Worm (Caenorhabditis elegans) whole organism, early embryonic: Measurements from ENCODE around the gene M117.1.
"Not testable (repeated sequence)": the region's sequence is repeated elsewhere in the genome, so short reads cannot be mapped to it uniquely, and the experiment has no call there.

ENCODE experiments used
- B0310.2 ChIP-seq: sonication (generic microtip); optimal IDR thresholded peaks from 2 replicates; lab custom pipeline; 2016; ENCODE audit warnings: mild to moderate bottlenecking, missing genetic modification characterization, missing compliant biosample characterization
- F13C5.2 ChIP-seq: sonication (generic microtip); optimal IDR thresholded peaks from 2 replicates; lab custom pipeline; 2017; ENCODE audit warnings: mild to moderate bottlenecking, missing genetic modification characterization, inconsistent platforms, missing compliant biosample characterization
- aly-1 ChIP-seq: sonication (generic microtip); optimal IDR thresholded peaks from 2 replicates; lab custom pipeline; 2016; ENCODE audit warnings: missing genetic modification characterization, missing compliant biosample characterization
- ama-1 ChIP-seq: fragments of 150-350 bp; optimal IDR thresholded peaks from 2 replicates; lab custom pipeline; 2014
- ceh-13 ChIP-seq: fragments of 200-800 bp; sonication (Bioruptor generic); optimal IDR thresholded peaks from 2 replicates; lab custom pipeline; 2018; ENCODE audit warnings: mild to moderate bottlenecking, missing genetic modification characterization, missing compliant biosample characterization
- ceh-36 ChIP-seq: sonication (generic microtip); optimal IDR thresholded peaks from 2 replicates; lab custom pipeline; 2016; ENCODE audit warnings: missing genetic modification characterization, inconsistent platforms, missing compliant biosample characterization
- ets-7 ChIP-seq: sonication (generic microtip); optimal IDR thresholded peaks from 2 replicates; lab custom pipeline; 2016; ENCODE audit warnings: missing genotype, missing genetic modification characterization, missing compliant biosample characterization
- flt-1 ChIP-seq: fragments of 200-800 bp; sonication (Bioruptor generic); IDR thresholded peaks from 2 replicates; pipeline ENCODE4 v1.3.6; 2022; ENCODE audit warnings: missing genetic modification characterization, missing compliant biosample characterization
- hmbx-1 ChIP-seq: sonication (generic microtip); optimal IDR thresholded peaks from 2 replicates; lab custom pipeline; 2016; ENCODE audit warnings: mild to moderate bottlenecking, missing genetic modification characterization, missing compliant biosample characterization
- hmg-4 ChIP-seq: fragments of 200-800 bp; sonication (Bioruptor generic); optimal IDR thresholded peaks from 2 replicates; lab custom pipeline; 2018; ENCODE audit warnings: mild to moderate bottlenecking, missing genetic modification characterization, missing compliant biosample characterization
- hnd-1 ChIP-seq: sonication (generic microtip); optimal IDR thresholded peaks from 2 replicates; lab custom pipeline; 2016; ENCODE audit warnings: missing genetic modification characterization, missing compliant biosample characterization
- pes-1 ChIP-seq: fragments of 200-800 bp; sonication (Bioruptor generic); IDR thresholded peaks from 2 replicates; pipeline ENCODE4 v1.3.6; 2022; ENCODE audit warnings: missing genetic modification reagents, missing genetic modification characterization, missing compliant biosample characterization
- scrt-1 ChIP-seq: fragments of 200-800 bp; sonication (Bioruptor generic); IDR thresholded peaks from 2 replicates; pipeline ENCODE4 v1.3.6; 2022; ENCODE audit warnings: missing genetic modification characterization, missing compliant biosample characterization
- sea-1 ChIP-seq: fragments of 200-800 bp; sonication (Bioruptor generic); conservative IDR thresholded peaks from 2 replicates; pipeline ENCODE4 v1.3.6; 2022; ENCODE audit warnings: missing genetic modification characterization, missing compliant biosample characterization
- tbx-11 ChIP-seq: fragments of 200-800 bp; sonication (Bioruptor generic); IDR thresholded peaks from 2 replicates; pipeline ENCODE4 v1.3.6; 2022; ENCODE audit warnings: missing genetic modification characterization, missing compliant biosample characterization
- tbx-37 ChIP-seq: fragments of 200-800 bp; sonication (Bioruptor generic); conservative IDR thresholded peaks from 2 replicates; pipeline ENCODE4 v1.3.6; 2022; ENCODE audit warnings: missing genetic modification reagents, missing genetic modification characterization, missing compliant biosample characterization
- tra-4 ChIP-seq: sonication (generic microtip); optimal IDR thresholded peaks from 2 replicates; lab custom pipeline; 2017; ENCODE audit warnings: missing genetic modification characterization, missing compliant biosample characterization

M117.1 gene

DNA sequence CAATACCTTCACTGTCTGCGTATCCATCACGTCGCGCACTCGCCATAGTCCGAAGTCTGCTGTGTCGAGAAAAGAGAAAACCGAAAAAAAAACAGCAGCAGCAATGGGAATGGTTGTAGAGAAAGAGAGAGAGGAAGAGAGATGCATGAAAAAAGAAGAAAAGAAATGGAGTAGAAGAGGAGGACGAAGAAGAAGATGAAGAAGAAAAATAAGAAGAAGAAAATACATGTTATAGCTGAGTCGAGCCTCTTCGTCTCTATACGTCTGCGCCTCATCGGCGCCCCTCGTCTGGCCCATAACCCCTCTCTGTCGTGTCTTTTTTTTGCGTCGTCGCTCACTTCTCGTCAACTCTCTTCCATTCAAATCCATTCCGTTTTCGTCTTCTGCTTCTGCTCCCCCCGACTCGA is 4.3 kb upstream of the M117.1 start:
- no peak for TF ChIP-seq pes-1 (GFP tag; lab: Robert Waterston, UW)
- TF ChIP-seq F13C5.2 (tag; lab: Kevin White, UChicago), result peak; percentile 27

DNA sequence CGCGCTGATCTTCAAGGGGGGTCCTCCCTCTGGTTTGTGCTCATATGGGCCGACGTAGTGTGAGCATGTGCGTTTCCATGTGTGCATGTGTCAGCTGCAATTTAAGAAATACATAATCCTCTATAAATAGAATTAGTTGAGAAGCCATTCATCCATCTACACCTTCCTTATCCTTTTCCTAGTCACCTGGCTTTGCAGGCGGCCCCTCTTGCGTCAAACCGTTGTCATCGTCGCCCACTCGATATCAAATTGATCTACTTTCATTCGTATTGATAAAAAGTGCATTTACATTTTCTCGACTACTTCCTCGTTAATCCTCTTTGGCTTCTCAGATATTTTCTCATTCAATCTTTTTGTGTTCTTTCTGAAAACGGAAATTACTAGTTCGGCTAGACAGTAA is 2.0 kb upstream of the M117.1 start:
- no peak for TF ChIP-seq F13C5.2 (tag; lab: Kevin White, UChicago)
- no peak for TF ChIP-seq B0310.2 (tag; lab: Kevin White, UChicago)
- no peak for TF ChIP-seq tra-4 (tag; lab: Kevin White, UChicago)
- no peak for TF ChIP-seq hmbx-1
- no peak for TF ChIP-seq aly-1 (tag; lab: Kevin White, UChicago)
- no peak for TF ChIP-seq scrt-1 (GFP tag; lab: Robert Waterston, UW)
- no peak for TF ChIP-seq ceh-36
- TF ChIP-seq ama-1 (lab: Kevin White, UChicago), result no peak
- TF ChIP-seq tbx-11 (GFP tag; lab: Robert Waterston, UW), result no peak
- no peak for TF ChIP-seq ceh-13

- TF ChIP-seq ama-1 (lab: Kevin White, UChicago) (peak; percentile 41), ceh-13 (no peak), aly-1 (tag; lab: Kevin White, UChicago) (no peak)
These were observed 6.2 kb downstream of the M117.1 start for ce11 chrIV:11820067-11820913.

ce11 chrIV:11821591-11822361 is 7.7 kb downstream of the M117.1 start, which contains the start of the genes par-5 and M117.3:
Gene par-5, minus strand, starts transcription at chrIV:11821924.
Gene M117.3, plus strand, starts transcription at chrIV:11822206.
- TF ChIP-seq tbx-11 (GFP tag; lab: Robert Waterston, UW) (peak; percentile 17; the same call in 1 of the 2 replicates), tbx-37 (GFP tag; lab: Robert Waterston, UW) (no peak), F13C5.2 (tag; lab: Kevin White, UChicago) (peak; percentile 52)

DNA sequence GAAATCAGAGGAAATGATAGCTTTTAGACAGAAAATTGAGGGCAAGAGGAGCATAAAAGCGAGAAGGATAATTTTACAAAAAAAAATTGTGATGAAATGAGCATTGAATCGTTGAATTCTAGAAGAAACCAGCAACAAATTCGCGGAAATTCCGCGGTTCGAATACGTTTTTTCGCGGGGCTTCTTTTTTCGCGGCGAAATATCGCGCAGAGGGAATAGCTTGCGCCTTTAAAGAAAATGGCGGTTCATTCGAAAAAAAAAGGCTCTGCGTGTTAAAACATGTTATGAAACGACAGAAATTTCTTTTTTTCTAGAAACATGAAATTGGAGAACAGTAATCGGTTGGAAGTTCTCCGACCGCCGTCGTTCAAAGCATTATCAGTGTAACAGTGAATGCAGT is 8.4 kb downstream of the M117.1 start:
- no peak for TF ChIP-seq hmg-4 (GFP tag; lab: Kevin White, UChicago)
- TF ChIP-seq pes-1 (GFP tag; lab: Robert Waterston, UW), result 0 out of 2 replicates have a peak, but pooled peaks have one; percentile 15
- TF ChIP-seq B0310.2 (tag; lab: Kevin White, UChicago), result no peak
- no peak for TF ChIP-seq ets-7 (tag; lab: Kevin White, UChicago)

ce11 chrIV:11828012-11828411 is 14.0 kb downstream of the M117.1 start, which contains the start of gene M117.6:
Gene M117.6, minus strand, starts transcription at chrIV:11828112.
- not testable (repeated sequence) for TF ChIP-seq ets-7 (tag; lab: Kevin White, UChicago); sea-1 (GFP tag; lab: Robert Waterston, UW); ama-1 (lab: Kevin White, UChicago)

DNA sequence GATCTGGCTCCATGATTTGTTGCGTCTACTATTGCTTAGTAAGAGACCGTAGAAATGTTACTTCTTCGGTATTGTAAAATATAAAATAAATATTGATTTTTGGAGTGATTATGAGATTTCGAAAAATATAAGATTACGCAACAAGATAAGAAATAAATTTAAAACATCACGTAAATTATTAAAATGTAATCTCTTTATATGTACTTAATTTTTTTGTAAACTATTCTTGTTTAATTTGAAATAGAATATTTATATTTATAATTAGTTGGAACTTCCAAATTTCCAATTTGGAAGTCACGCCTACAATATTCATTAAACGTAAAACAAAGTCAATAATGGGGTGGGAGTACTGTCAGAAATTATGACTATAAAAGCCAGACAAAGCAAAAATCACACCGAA is 19.4 kb downstream of the M117.1 start, which contains the start of gene M117.4:
Gene M117.4 (minus strand): TSS at position 101 of the 400 bp plus-strand sequence.
- no peak for TF ChIP-seq tbx-37 (GFP tag; lab: Robert Waterston, UW)
- no peak for TF ChIP-seq ceh-13
- TF ChIP-seq tbx-11 (GFP tag; lab: Robert Waterston, UW), result no peak
- TF ChIP-seq B0310.2 (tag; lab: Kevin White, UChicago), result no peak
- TF ChIP-seq F13C5.2 (tag; lab: Kevin White, UChicago), result no peak
- no peak for TF ChIP-seq ets-7 (tag; lab: Kevin White, UChicago)
- TF ChIP-seq flt-1 (GFP tag; lab: Robert Waterston, UW), result no peak
- TF ChIP-seq scrt-1 (GFP tag; lab: Robert Waterston, UW), result no peak
- TF ChIP-seq aly-1 (tag; lab: Kevin White, UChicago), result no peak
- TF ChIP-seq tra-4 (tag; lab: Kevin White, UChicago), result no peak
- TF ChIP-seq pes-1 (GFP tag; lab: Robert Waterston, UW), result no peak
- TF ChIP-seq hnd-1 (tag; lab: Kevin White, UChicago), result no peak
- TF ChIP-seq ama-1 (lab: Kevin White, UChicago), result no peak
- TF ChIP-seq ceh-36, result no peak
- TF ChIP-seq hmg-4 (GFP tag; lab: Kevin White, UChicago), result no peak
- no peak for TF ChIP-seq sea-1 (GFP tag; lab: Robert Waterston, UW)
- TF ChIP-seq hmbx-1, result no peak

DNA sequence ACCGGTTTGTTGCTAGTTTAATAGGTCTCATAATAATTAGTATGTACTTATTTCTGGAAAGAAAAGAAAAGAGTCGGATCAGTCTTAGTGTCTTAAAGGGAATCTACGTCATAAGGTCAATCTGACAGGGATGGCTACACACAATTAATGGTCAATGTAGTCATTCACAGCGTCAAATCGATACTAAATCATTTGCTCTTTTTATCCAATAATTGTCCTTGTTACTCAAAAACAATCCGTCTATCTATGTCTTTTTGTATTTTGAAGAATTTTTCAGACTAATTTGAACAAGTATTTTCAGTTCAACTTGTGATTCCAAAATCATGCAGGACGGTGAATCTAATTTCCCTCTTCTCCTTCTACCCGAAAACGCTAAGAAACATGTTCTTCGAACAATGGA is 24.6 kb downstream of the M117.1 start, which contains the start of gene fbxb-3:
Gene fbxb-3 (plus strand): TSS at position 301 of the 400 bp plus-strand sequence.
- TF ChIP-seq ama-1 (lab: Kevin White, UChicago), result no peak
- no peak for TF ChIP-seq pes-1 (GFP tag; lab: Robert Waterston, UW)
- TF ChIP-seq scrt-1 (GFP tag; lab: Robert Waterston, UW), result no peak
- TF ChIP-seq hmbx-1, result no peak
- TF ChIP-seq sea-1 (GFP tag; lab: Robert Waterston, UW), result no peak
- no peak for TF ChIP-seq tra-4 (tag; lab: Kevin White, UChicago)
- TF ChIP-seq ceh-36, result no peak
- TF ChIP-seq ets-7 (tag; lab: Kevin White, UChicago), result no peak
- TF ChIP-seq hnd-1 (tag; lab: Kevin White, UChicago), result no peak
- no peak for TF ChIP-seq aly-1 (tag; lab: Kevin White, UChicago)
- TF ChIP-seq B0310.2 (tag; lab: Kevin White, UChicago), result no peak
